Worm (Caenorhabditis elegans): ENCODE data around the gene D1014.4.

- TF ChIP-seq him-1 (tag; optimal IDR thresholded peaks at IDR 0.05) (no peak), dao-5 (tag; optimal IDR thresholded peaks at IDR 0.05) (no peak), W03F9.2 (tag; optimal IDR thresholded peaks at IDR 0.05) (no peak)
Observed at ce11 chrV:8120868-8121267, 12.2 kb upstream of the D1014.4 start, which contains the start of gene D1014.6.
